Fruit fly (Drosophila melanogaster) whole organism, prepupa: ENCODE results near the gene CG11980.

Experiments used
- CG1621 ChIP-seq: fragments of 200-800 bp; sonication (Bioruptor generic); optimal IDR thresholded peaks from 3 replicates; lab custom pipeline; 2018; ENCODE audit warnings: missing biosample characterization, mild to moderate bottlenecking, missing genetic modification characterization
- CG3032 ChIP-seq: fragments of 200-800 bp; optimal IDR thresholded peaks from 2 replicates; lab custom pipeline; 2019; ENCODE audit warnings: missing biosample characterization, mild to moderate bottlenecking, missing genetic modification characterization, moderate library complexity
- CG3919 ChIP-seq: fragments of 200-800 bp; sonication (Bioruptor generic); optimal IDR thresholded peaks from 3 replicates; lab custom pipeline; 2016; ENCODE audit warnings: missing biosample characterization, missing genetic modification characterization
- CG7368 ChIP-seq: fragments of 200-800 bp; sonication (Bioruptor generic); optimal IDR thresholded peaks from 3 replicates; lab custom pipeline; 2016; ENCODE audit warnings: missing biosample characterization, missing genetic modification characterization
- Hr4 ChIP-seq: fragments of 200-800 bp; sonication (Bioruptor generic); optimal IDR thresholded peaks from 3 replicates; lab custom pipeline; 2016; ENCODE audit warnings: missing biosample characterization, missing genetic modification characterization
- OdsH ChIP-seq: fragments of 200-800 bp; sonication (Bioruptor generic); optimal IDR thresholded peaks from 3 replicates; lab custom pipeline; 2016; ENCODE audit warnings: missing biosample characterization, missing genetic modification characterization
- Smox ChIP-seq: fragments of 200-800 bp; sonication (Bioruptor generic); optimal IDR thresholded peaks from 3 replicates; lab custom pipeline; 2016; ENCODE audit warnings: missing biosample characterization, missing genetic modification characterization
- Sox102F ChIP-seq: fragments of 200-800 bp; sonication (Bioruptor generic); optimal IDR thresholded peaks from 2 replicates; lab custom pipeline; 2016; ENCODE audit warnings: missing biosample characterization, mild to moderate bottlenecking, missing genetic modification characterization
- Sox14 ChIP-seq: fragments of 200-800 bp; sonication (Bioruptor generic); optimal IDR thresholded peaks from 3 replicates; lab custom pipeline; 2016; ENCODE audit warnings: missing biosample characterization, missing genetic modification characterization
- acj6 ChIP-seq: fragments of 200-800 bp; sonication (Bioruptor generic); optimal IDR thresholded peaks from 3 replicates; lab custom pipeline; 2016; ENCODE audit warnings: missing biosample characterization, missing genetic modification characterization
- dac ChIP-seq: fragments of 200-800 bp; sonication (Bioruptor generic); optimal IDR thresholded peaks from 2 replicates; lab custom pipeline; 2017; ENCODE audit warnings: missing biosample characterization, mild to moderate bottlenecking, missing genetic modification characterization
- ss ChIP-seq, 2 experiments: fragments of 200-800 bp; sonication (Bioruptor generic); optimal IDR thresholded peaks; 2 replicates in 1 of 2; 3 replicates in 1 of 2; lab custom pipeline; 2017 to 2018; ENCODE audit warnings: mild to moderate bottlenecking in 2 of 2, missing biosample characterization in 2 of 2, missing genetic modification characterization in 2 of 2, moderate library complexity in 1 of 2
- topi ChIP-seq: fragments of 200-800 bp; sonication (Bioruptor generic); optimal IDR thresholded peaks from 3 replicates; lab custom pipeline; 2016; ENCODE audit warnings: missing biosample characterization, missing genetic modification characterization

Gene CG11980

dm6 chr3R:9054442-9055118, 50.8 kb downstream of the CG11980 start (continued):
- TF ChIP-seq OdsH (peak; percentile 65), CG3919 (GFP tag; lab: Kevin White, UChicago) (peak; percentile 49), dac (GFP tag; lab: Kevin White, UChicago) (peak; percentile 44), Sox102F (GFP tag; lab: Kevin White, UChicago) (no peak), Smox (GFP tag; lab: Kevin White, UChicago) (no peak), CG3032 (tag; lab: Kevin White, UChicago) (peak; percentile 32), CG1621 (tag; lab: Kevin White, UChicago) (no peak), Sox14 (GFP tag; lab: Kevin White, UChicago) (no peak), ss (GFP tag; optimal IDR thresholded peaks at IDR 0.05; lab: Kevin White, UChicago) (peak in 1 of 2 experiments; percentile 24), topi (peak; percentile 18), acj6 (GFP tag; lab: Kevin White, UChicago) (peak; percentile 57), CG7368 (GFP tag; lab: Kevin White, UChicago) (no peak), Hr4 (GFP tag; lab: Kevin White, UChicago) (peak; percentile 48)
